Fruit fly (Drosophila melanogaster): ENCODE data around the gene Gr89a.

DNA sequence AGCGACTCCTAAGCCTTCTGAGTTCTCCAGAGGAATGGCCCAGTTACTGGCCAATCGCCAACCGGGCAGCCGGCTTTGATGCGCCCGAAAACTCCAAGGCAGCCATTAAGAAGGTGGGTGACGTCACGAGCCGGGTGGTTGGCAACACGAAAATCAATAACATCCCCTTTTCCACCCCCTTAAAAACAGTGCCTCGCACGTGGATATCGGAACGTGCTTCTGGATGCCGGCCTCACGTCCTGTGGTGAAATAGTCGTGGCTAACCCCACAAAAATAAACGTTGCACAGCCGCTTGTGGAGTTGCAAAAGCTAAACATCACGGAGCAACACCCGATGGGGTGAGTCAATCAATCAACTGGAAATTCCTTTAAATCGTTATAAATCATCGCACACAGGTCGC, 42.2 kb downstream of the Gr89a start:
- TF ChIP-seq Dll (optimal IDR thresholded peaks at IDR 0.05), result no peak
- no peak for TF ChIP-seq pan (optimal IDR thresholded peaks at IDR 0.05)
- TF ChIP-seq usp (GFP tag; optimal IDR thresholded peaks at IDR 0.05), result no peak
- TF ChIP-seq psq (optimal IDR thresholded peaks at IDR 0.05), result no peak
- no peak for TF ChIP-seq EcR (GFP tag; optimal IDR thresholded peaks at IDR 0.05)
- no peak for TF ChIP-seq CG8478 (optimal IDR thresholded peaks at IDR 0.05)
